Worm (Caenorhabditis elegans) whole organism, L4 larva: ENCODE results near the gene F40F11.3.

ENCODE experiments used
- F37D6.2 ChIP-seq: sonication (generic microtip); optimal IDR thresholded peaks from 2 replicates; lab custom pipeline; 2016; ENCODE audit warnings: mild to moderate bottlenecking, missing genetic modification characterization, missing compliant biosample characterization
- Y105C5A.15 ChIP-seq: fragments of 200-800 bp; sonication (Bioruptor generic); IDR thresholded peaks from 2 replicates; pipeline ENCODE4 v1.3.6; 2022; ENCODE audit warnings: missing genetic modification characterization, missing compliant biosample characterization
- ama-1 ChIP-seq: fragments of 150-350 bp; optimal IDR thresholded peaks from 2 replicates; lab custom pipeline; 2014; ENCODE audit warnings: inconsistent platforms, mixed read lengths
- dpl-1 ChIP-seq: fragments of 150-350 bp; optimal IDR thresholded peaks from 2 replicates; lab custom pipeline; 2014; ENCODE audit warnings: missing biosample characterization, missing genetic modification reagents, missing genetic modification characterization
- lsy-2 ChIP-seq, 2 experiments: fragments of 150-350 bp in 1 of 2; sonication (generic microtip) in 1 of 2; optimal IDR thresholded peaks; 2 replicates each; lab custom pipeline; 2014 to 2017; ENCODE audit warnings: missing biosample characterization in 2 of 2, missing genetic modification characterization in 2 of 2
- madf-5 ChIP-seq, 2 experiments: fragments of 200-800 bp; sonication (Bioruptor generic); IDR thresholded peaks; 2 replicates each; pipeline ENCODE4 v1.3.6; 2022; ENCODE audit warnings: missing compliant biosample characterization in 2 of 2, missing genetic modification characterization in 2 of 2
- mdl-1 ChIP-seq, 2 experiments: fragments of 150-350 bp in 1 of 2; sonication (generic microtip) in 1 of 2; optimal IDR thresholded peaks; 2 replicates each; lab custom pipeline; 2014 to 2017; ENCODE audit warnings: missing biosample characterization in 2 of 2, missing genetic modification characterization in 2 of 2
- mxl-3 ChIP-seq: fragments of 200-800 bp; sonication (Bioruptor generic); optimal IDR thresholded peaks from 2 replicates; lab custom pipeline; 2018; ENCODE audit warnings: mild to moderate bottlenecking, missing genetic modification characterization, missing compliant biosample characterization
- nhr-76 ChIP-seq: fragments of 150-350 bp; optimal IDR thresholded peaks from 2 replicates; lab custom pipeline; 2014; ENCODE audit warnings: missing biosample characterization, missing genetic modification characterization
- rbr-2 ChIP-seq: sonication (generic microtip); optimal IDR thresholded peaks from 2 replicates; lab custom pipeline; 2016; ENCODE audit warnings: missing genotype, missing genetic modification characterization, missing compliant biosample characterization
- skn-1 ChIP-seq: fragments of 150-350 bp; optimal IDR thresholded peaks from 2 replicates; lab custom pipeline; 2014; ENCODE audit warnings: missing biosample characterization, missing genetic modification characterization
- spr-1 ChIP-seq: sonication (generic microtip); optimal IDR thresholded peaks from 2 replicates; lab custom pipeline; 2016; ENCODE audit warnings: mild to moderate bottlenecking, missing genetic modification characterization, missing compliant biosample characterization
- zag-1 ChIP-seq: fragments of 150-350 bp; optimal IDR thresholded peaks from 2 replicates; lab custom pipeline; 2014; ENCODE audit warnings: missing biosample characterization, missing genetic modification characterization

DNA sequence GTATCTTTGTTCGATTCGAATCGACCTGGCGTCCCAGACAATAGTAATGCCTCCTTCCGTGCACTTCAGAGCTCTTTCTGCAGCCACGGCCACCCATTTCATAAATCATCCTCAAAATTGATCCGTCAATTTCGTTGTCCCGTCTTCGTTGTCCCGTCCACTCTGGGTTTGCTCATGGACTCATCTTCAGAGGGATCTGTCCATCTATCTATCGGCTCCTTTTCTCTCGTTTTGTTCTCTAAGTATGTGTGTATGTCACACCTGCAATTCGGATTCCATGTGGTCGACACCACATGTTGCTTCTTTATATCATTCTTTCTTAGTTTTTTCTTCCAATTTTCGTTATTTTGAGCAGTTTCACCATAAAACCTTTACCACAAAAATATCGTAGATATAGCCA is 21.3 kb downstream of the F40F11.3 start:
- TF ChIP-seq F37D6.2 (no peak), spr-1 (tag; lab: Kevin White, UChicago) (no peak), zag-1 (tag; lab: Kevin White, UChicago) (no peak), mdl-1 (tag; optimal IDR thresholded peaks at IDR 0.05; lab: Kevin White, UChicago) (no peak), lsy-2 (tag; optimal IDR thresholded peaks at IDR 0.05; lab: Kevin White, UChicago) (no peak), dpl-1 (GFP tag; lab: Kevin White, UChicago) (no peak), rbr-2 (tag; lab: Kevin White, UChicago) (no peak), nhr-76 (no peak), skn-1 (no peak), ama-1 (lab: Kevin White, UChicago) (no peak), madf-5 (GFP tag; IDR thresholded peaks at IDR 0.05; lab: Robert Waterston, UW) (no peak), mxl-3 (peak; percentile 17), Y105C5A.15 (GFP tag; lab: Robert Waterston, UW) (no peak)
